Worm (Caenorhabditis elegans) whole organism, young adult: Measurements from ENCODE around the gene sod-3.

ENCODE experiments used
- B0019.2 ChIP-seq: fragments of 200-800 bp; sonication (Bioruptor generic); conservative IDR thresholded peaks from 2 replicates; pipeline ENCODE4 v1.3.6; 2022; ENCODE audit warnings: missing genetic modification reagents, missing genetic modification characterization, missing compliant biosample characterization
- C06A6.2 ChIP-seq: fragments of 200-800 bp; sonication (Bioruptor generic); conservative IDR thresholded peaks from 2 replicates; pipeline ENCODE4 v1.3.6; 2022; ENCODE audit warnings: missing genetic modification characterization, missing compliant biosample characterization
- C17E4.6 ChIP-seq: fragments of 200-800 bp; sonication (Bioruptor generic); IDR thresholded peaks from 2 replicates; pipeline ENCODE4 v1.3.6; 2022; ENCODE audit warnings: missing genetic modification reagents, missing genetic modification characterization, missing compliant biosample characterization
- F10E7.11 ChIP-seq: sonication (generic microtip); optimal IDR thresholded peaks from 2 replicates; lab custom pipeline; 2017; ENCODE audit warnings: mild to moderate bottlenecking, missing genetic modification characterization, moderate library complexity, missing compliant biosample characterization
- F33H1.4 ChIP-seq: fragments of 200-800 bp; sonication (Bioruptor generic); IDR thresholded peaks from 2 replicates; pipeline ENCODE4 v1.3.6; 2022; ENCODE audit warnings: missing genetic modification reagents, missing genetic modification characterization, missing compliant biosample characterization
- F49E8.2 ChIP-seq: sonication (generic microtip); optimal IDR thresholded peaks from 3 replicates; lab custom pipeline; 2017; ENCODE audit warnings: missing genetic modification characterization, mild to moderate bottlenecking, missing compliant biosample characterization, antibody characterized with exemption, moderate library complexity; ENCODE audit not compliant: insufficient read depth
- K12H6.12 ChIP-seq: fragments of 200-800 bp; sonication (Bioruptor generic); optimal IDR thresholded peaks from 2 replicates; lab custom pipeline; 2018; ENCODE audit warnings: mild to moderate bottlenecking, missing genetic modification characterization, missing compliant biosample characterization
- Y53G8AR.9 ChIP-seq: fragments of 200-800 bp; sonication (Bioruptor generic); conservative IDR thresholded peaks from 2 replicates; pipeline ENCODE4 v1.3.6; 2022; ENCODE audit warnings: missing genetic modification reagents, missing genetic modification characterization, missing compliant biosample characterization
- aptf-2 ChIP-seq: fragments of 200-800 bp; sonication (Bioruptor generic); conservative IDR thresholded peaks from 2 replicates; pipeline ENCODE4 v1.3.6; 2022; ENCODE audit warnings: missing genetic modification reagents, missing genetic modification characterization, missing compliant biosample characterization
- atf-7 ChIP-seq: sonication (generic microtip); optimal IDR thresholded peaks from 2 replicates; lab custom pipeline; 2017; ENCODE audit warnings: mild to moderate bottlenecking, missing genetic modification characterization, missing compliant biosample characterization
- attf-5 ChIP-seq: fragments of 200-800 bp; sonication (Bioruptor generic); optimal IDR thresholded peaks from 2 replicates; lab custom pipeline; 2018; ENCODE audit warnings: mild to moderate bottlenecking, missing genetic modification characterization, missing compliant biosample characterization
- attf-6 ChIP-seq: fragments of 200-800 bp; sonication (Bioruptor generic); IDR thresholded peaks from 2 replicates; pipeline ENCODE4 v1.3.6; 2022; ENCODE audit warnings: missing genetic modification reagents, missing genetic modification characterization, missing compliant biosample characterization
- bed-1 ChIP-seq: fragments of 200-800 bp; sonication (Bioruptor generic); IDR thresholded peaks from 2 replicates; pipeline ENCODE4 v1.3.6; 2022; ENCODE audit warnings: missing genetic modification reagents, missing genetic modification characterization, missing compliant biosample characterization
- cebp-1 ChIP-seq, 2 experiments: fragments of 200-800 bp in 1 of 2; sonication (Bioruptor generic) in 1 of 2; sonication (generic microtip) in 1 of 2; IDR thresholded peaks in 1 of 2; optimal IDR thresholded peaks in 1 of 2; 2 replicates each; pipeline versions ENCODE4 v1.3.6 to Lab custom; 2017 to 2022; ENCODE audit warnings: missing compliant biosample characterization in 2 of 2, missing genetic modification characterization in 2 of 2, mild to moderate bottlenecking in 1 of 2, missing genetic modification reagents in 1 of 2, moderate library complexity in 1 of 2
- ceh-58 ChIP-seq: fragments of 200-800 bp; sonication (Bioruptor generic); IDR thresholded peaks from 2 replicates; pipeline ENCODE4 v1.3.6; 2022; ENCODE audit warnings: missing genetic modification characterization, missing compliant biosample characterization
- ceh-79 ChIP-seq: sonication (generic microtip); optimal IDR thresholded peaks from 2 replicates; lab custom pipeline; 2017; ENCODE audit warnings: mild to moderate bottlenecking, missing genetic modification characterization, missing compliant biosample characterization
- dpff-1 ChIP-seq: sonication (generic microtip); optimal IDR thresholded peaks from 2 replicates; lab custom pipeline; 2017; ENCODE audit warnings: mild to moderate bottlenecking, missing genetic modification characterization, missing compliant biosample characterization
- egl-18 ChIP-seq: fragments of 200-800 bp; sonication (Bioruptor generic); IDR thresholded peaks from 2 replicates; pipeline ENCODE4 v1.3.6; 2022; ENCODE audit warnings: missing genetic modification reagents, missing genetic modification characterization, missing compliant biosample characterization
- ets-4 ChIP-seq: fragments of 200-800 bp; sonication (Bioruptor generic); optimal IDR thresholded peaks from 2 replicates; lab custom pipeline; 2018; ENCODE audit warnings: mild to moderate bottlenecking, missing genetic modification characterization, missing compliant biosample characterization
- hmg-20 ChIP-seq: fragments of 200-800 bp; sonication (Bioruptor generic); IDR thresholded peaks from 2 replicates; pipeline ENCODE4 v1.3.6; 2022; ENCODE audit warnings: missing genetic modification reagents, missing genetic modification characterization, missing compliant biosample characterization
- let-526 ChIP-seq: fragments of 200-800 bp; sonication (Bioruptor generic); IDR thresholded peaks from 2 replicates; pipeline ENCODE4 v1.3.6; 2022; ENCODE audit warnings: missing genetic modification reagents, missing genetic modification characterization, missing compliant biosample characterization
- lin-54 ChIP-seq: fragments of 200-800 bp; sonication (Bioruptor generic); optimal IDR thresholded peaks from 2 replicates; lab custom pipeline; 2018; ENCODE audit warnings: mild to moderate bottlenecking, missing genetic modification characterization, missing compliant biosample characterization
- lsy-27 ChIP-seq: sonication (generic microtip); optimal IDR thresholded peaks from 2 replicates; lab custom pipeline; 2017; ENCODE audit warnings: missing genetic modification characterization, mild to moderate bottlenecking, missing compliant biosample characterization, antibody characterized with exemption, missing genotype, borderline replicate concordance; ENCODE audit not compliant: insufficient read depth
- nfya-1 ChIP-seq: sonication (generic microtip); optimal IDR thresholded peaks from 2 replicates; lab custom pipeline; 2017; ENCODE audit warnings: antibody characterized with exemption, missing compliant biosample characterization, missing genetic modification characterization, borderline replicate concordance; ENCODE audit not compliant: insufficient read depth
- nfyb-1 ChIP-seq: fragments of 200-800 bp; sonication (Bioruptor generic); IDR thresholded peaks from 2 replicates; pipeline ENCODE4 v1.3.6; 2022; ENCODE audit warnings: missing genetic modification reagents, missing genetic modification characterization, missing compliant biosample characterization
- rpc-1 ChIP-seq, 2 experiments: fragments of 150-350 bp in 1 of 2; sonication (generic microtip) in 1 of 2; optimal IDR thresholded peaks; 2 replicates each; lab custom pipeline; 2014 to 2018; ENCODE audit warnings: missing biosample characterization in 1 of 2, missing genetic modification characterization in 1 of 2, missing genetic modification reagents in 1 of 2, missing genotype in 1 of 2
- sdz-38 ChIP-seq: sonication (generic microtip); optimal IDR thresholded peaks from 2 replicates; lab custom pipeline; 2016; ENCODE audit warnings: missing genotype, missing genetic modification characterization, missing compliant biosample characterization
- sea-2 ChIP-seq: fragments of 200-800 bp; sonication (Bioruptor generic); IDR thresholded peaks from 2 replicates; pipeline ENCODE4 v1.3.6; 2022; ENCODE audit warnings: missing genetic modification characterization, missing compliant biosample characterization
- snpc-1.3 ChIP-seq: sonication (generic microtip); optimal IDR thresholded peaks from 2 replicates; lab custom pipeline; 2017; ENCODE audit warnings: missing genetic modification characterization, mild to moderate bottlenecking, missing compliant biosample characterization, antibody characterized with exemption, moderate library complexity, missing genotype, missing genetic modification reagents; ENCODE audit not compliant: insufficient read depth
- snpc-3.4 ChIP-seq: sonication (generic microtip); optimal IDR thresholded peaks from 2 replicates; lab custom pipeline; 2017; ENCODE audit warnings: missing genetic modification characterization, mild to moderate bottlenecking, missing compliant biosample characterization, antibody characterized with exemption, moderate library complexity, missing genotype, missing genetic modification reagents
- unc-62 ChIP-seq: fragments of 150-350 bp; optimal IDR thresholded peaks from 2 replicates; lab custom pipeline; 2014; ENCODE audit warnings: missing biosample characterization, missing genetic modification reagents, missing genetic modification characterization
- zfh-2 ChIP-seq: fragments of 200-800 bp; sonication (Bioruptor generic); conservative IDR thresholded peaks from 2 replicates; pipeline ENCODE4 v1.3.6; 2022; ENCODE audit warnings: missing genetic modification reagents, missing genetic modification characterization, missing compliant biosample characterization
- ztf-22 ChIP-seq: fragments of 200-800 bp; sonication (Bioruptor generic); optimal IDR thresholded peaks from 2 replicates; lab custom pipeline; 2018; ENCODE audit warnings: mild to moderate bottlenecking, missing genetic modification characterization, moderate library complexity, missing compliant biosample characterization
- ztf-26 ChIP-seq: sonication (generic microtip); optimal IDR thresholded peaks from 2 replicates; lab custom pipeline; 2017; ENCODE audit warnings: missing genetic modification characterization, missing compliant biosample characterization
- ztf-28 ChIP-seq: fragments of 200-800 bp; sonication (Bioruptor generic); IDR thresholded peaks from 2 replicates; pipeline ENCODE4 v1.3.6; 2022; ENCODE audit warnings: missing genetic modification reagents, missing genetic modification characterization, missing compliant biosample characterization

The sod-3 gene

DNA sequence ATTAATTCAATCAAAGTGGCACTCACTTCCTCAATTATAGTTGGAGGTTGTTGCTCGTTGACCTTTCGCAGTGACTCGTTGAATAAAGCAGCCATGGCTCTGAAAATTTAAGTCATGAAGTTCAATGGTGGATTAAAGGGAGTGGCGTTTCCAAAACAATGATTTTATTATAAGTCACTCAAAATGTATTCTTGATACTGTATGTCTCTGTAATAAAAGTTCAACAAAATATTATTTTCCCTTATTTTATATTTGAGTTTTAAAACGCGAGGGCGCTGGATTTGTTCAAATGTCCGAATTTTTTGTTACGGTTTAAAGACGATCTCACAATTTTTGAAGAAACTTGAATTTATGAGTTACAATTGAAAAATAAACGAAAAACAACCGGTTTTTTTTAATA is 20.5 kb upstream of the sod-3 start, which contains the start of gene C30G4.4:
Gene C30G4.4, minus strand, starts transcription at position 101 of the 400 bp plus-strand sequence.
- no peak for TF ChIP-seq K12H6.12 (tag; lab: Kevin White, UChicago)
- no peak for TF ChIP-seq ztf-28 (GFP tag; lab: Robert Waterston, UW)
- no peak for TF ChIP-seq F33H1.4 (GFP tag; lab: Robert Waterston, UW)
- no peak for TF ChIP-seq ztf-26 (tag; lab: Kevin White, UChicago)
- TF ChIP-seq nfya-1 (tag; lab: Kevin White, UChicago): no peak
- no peak for TF ChIP-seq snpc-3.4 (tag; lab: Kevin White, UChicago)
- TF ChIP-seq hmg-20 (GFP tag; lab: Robert Waterston, UW): no peak
- TF ChIP-seq bed-1 (GFP tag; lab: Robert Waterston, UW): no peak
- TF ChIP-seq attf-5 (GFP tag; lab: Kevin White, UChicago): no peak
- TF ChIP-seq egl-18 (GFP tag; lab: Robert Waterston, UW): no peak
- no peak for TF ChIP-seq cebp-1 (GFP tag; IDR thresholded peaks at IDR 0.05; lab: Robert Waterston, UW)
- TF ChIP-seq cebp-1 (tag; optimal IDR thresholded peaks at IDR 0.05; lab: Kevin White, UChicago): no peak
- TF ChIP-seq attf-6 (GFP tag; lab: Robert Waterston, UW): no peak
- TF ChIP-seq sdz-38 (tag; lab: Kevin White, UChicago): no peak
- TF ChIP-seq ztf-22 (GFP tag; lab: Kevin White, UChicago): no peak
- TF ChIP-seq rpc-1 (optimal IDR thresholded peaks at IDR 0.05; lab: Kevin White, UChicago): no peak
- no peak for TF ChIP-seq rpc-1 (tag; optimal IDR thresholded peaks at IDR 0.05; lab: Kevin White, UChicago)
- TF ChIP-seq dpff-1 (tag; lab: Kevin White, UChicago): no peak

DNA sequence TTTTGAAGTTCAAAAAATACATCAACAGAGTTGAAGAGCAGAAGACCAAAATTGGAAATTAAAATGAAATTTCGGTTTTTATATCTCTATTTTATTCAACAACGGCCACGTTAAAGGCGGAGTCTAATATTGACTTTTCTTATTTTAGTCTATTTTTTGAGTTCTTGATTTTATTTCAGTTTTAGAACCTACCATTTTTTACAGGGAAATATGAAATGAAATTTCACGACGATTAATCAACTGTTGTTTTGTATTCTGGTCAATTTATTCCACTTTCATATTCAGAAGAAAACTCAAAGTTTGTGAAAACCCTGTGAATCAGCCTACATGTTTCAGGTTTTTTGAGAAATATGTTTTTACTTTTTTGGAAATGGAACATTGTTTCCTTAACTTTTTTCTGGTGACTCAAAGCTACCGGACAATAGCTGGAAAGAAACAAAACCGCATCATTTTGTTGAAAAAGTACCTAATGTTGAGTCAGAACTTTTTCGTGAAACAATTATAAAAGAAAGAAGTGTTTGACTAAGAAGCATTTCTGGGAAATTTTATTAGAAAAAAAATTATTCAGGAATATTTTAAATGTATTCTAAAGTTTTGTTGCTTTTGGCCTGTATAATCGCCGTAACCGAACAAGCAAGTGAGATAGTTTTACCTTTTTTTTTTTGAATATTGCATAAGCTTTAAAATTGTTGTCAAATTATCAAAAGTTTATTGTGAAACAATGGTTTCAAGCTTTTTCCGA is 11.7 kb upstream of the sod-3 start, which contains the start of the genes irld-23 and C08A9.10:
Gene irld-23, minus strand, starts transcription at position 51 of the 742 bp plus-strand sequence.
Gene C08A9.10, plus strand, starts transcription at position 545 of the 742 bp plus-strand sequence.
- TF ChIP-seq zfh-2 (GFP tag; lab: Robert Waterston, UW) (no peak), atf-7 (tag; lab: Kevin White, UChicago) (no peak), sea-2 (GFP tag; lab: Robert Waterston, UW) (no peak), ets-4 (GFP tag; lab: Kevin White, UChicago) (no peak), ceh-79 (no peak), F10E7.11 (no peak), ztf-22 (GFP tag; lab: Kevin White, UChicago) (no peak), Y53G8AR.9 (no peak), snpc-1.3 (tag; lab: Kevin White, UChicago) (no peak), nfyb-1 (GFP tag; lab: Robert Waterston, UW) (no peak)

DNA sequence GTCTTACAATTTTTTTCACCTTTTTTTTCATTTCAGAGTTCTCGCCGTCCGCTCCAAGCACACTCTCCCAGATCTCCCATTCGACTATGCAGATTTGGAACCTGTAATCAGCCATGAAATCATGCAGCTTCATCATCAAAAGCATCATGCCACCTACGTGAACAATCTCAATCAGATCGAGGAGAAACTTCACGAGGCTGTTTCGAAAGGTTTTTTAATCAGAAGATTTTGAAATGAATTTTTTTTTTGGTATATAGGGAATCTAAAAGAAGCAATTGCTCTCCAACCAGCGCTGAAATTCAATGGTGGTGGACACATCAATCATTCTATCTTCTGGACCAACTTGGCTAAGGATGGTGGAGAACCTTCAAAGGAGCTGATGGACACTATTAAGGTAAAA is 646 bp downstream of the sod-3 start, which contains the start of gene C08A9.3:
Gene C08A9.3, minus strand, starts transcription at position 101 of the 400 bp plus-strand sequence.
- TF ChIP-seq aptf-2 (GFP tag; lab: Robert Waterston, UW): no peak
- no peak for TF ChIP-seq C17E4.6 (GFP tag; lab: Robert Waterston, UW)
- TF ChIP-seq ceh-58 (GFP tag; lab: Robert Waterston, UW): no peak
- no peak for TF ChIP-seq lsy-27
- TF ChIP-seq let-526 (GFP tag; lab: Robert Waterston, UW): no peak
- TF ChIP-seq B0019.2 (GFP tag; lab: Robert Waterston, UW): no peak
- TF ChIP-seq K12H6.12 (tag; lab: Kevin White, UChicago): no peak
- TF ChIP-seq unc-62 (GFP tag; lab: Kevin White, UChicago): no peak
- TF ChIP-seq F49E8.2 (tag; lab: Kevin White, UChicago): no peak
- TF ChIP-seq C06A6.2 (GFP tag; lab: Robert Waterston, UW): no peak
- no peak for TF ChIP-seq lin-54 (GFP tag; lab: Kevin White, UChicago)
- TF ChIP-seq atf-7 (tag; lab: Kevin White, UChicago): no peak
- no peak for TF ChIP-seq egl-18 (GFP tag; lab: Robert Waterston, UW)
- TF ChIP-seq sdz-38 (tag; lab: Kevin White, UChicago): no peak
